Fruit fly (Drosophila melanogaster) whole organism, embryonic: ENCODE results near the gene CG11892.
A peak's percentile ranks its signal among the peaks of the same experiment; 100 is the strongest.

ENCODE experiments used
- Adf1 ChIP-seq: fragments of 200-800 bp; sonication (Bioruptor generic); IDR thresholded peaks from 2 replicates; pipeline ENCODE4 v1.3.6; 2022; ENCODE audit warnings: missing biosample characterization, missing genetic modification characterization
- Asciz ChIP-seq: fragments of 200-800 bp; sonication (Bioruptor generic); optimal IDR thresholded peaks from 2 replicates; lab custom pipeline; 2017; ENCODE audit warnings: missing biosample characterization, mild to moderate bottlenecking, missing genetic modification characterization, missing genetic modification reagents
- CG1024 ChIP-seq: fragments of 200-800 bp; sonication (Bioruptor generic); IDR thresholded peaks from 2 replicates; pipeline ENCODE4 v1.3.6; 2022; ENCODE audit warnings: missing biosample characterization, missing genetic modification characterization
- CG10274 ChIP-seq: fragments of 200-800 bp; sonication (Bioruptor generic); optimal IDR thresholded peaks from 3 replicates; lab custom pipeline; 2017; ENCODE audit warnings: missing biosample characterization, mild to moderate bottlenecking, missing genetic modification characterization
- CG10543 ChIP-seq: fragments of 200-800 bp; sonication (Bioruptor generic); optimal IDR thresholded peaks from 3 replicates; lab custom pipeline; 2017; ENCODE audit warnings: missing biosample characterization, mild to moderate bottlenecking, missing genetic modification characterization, moderate library complexity
- CG10979 ChIP-seq: fragments of 200-800 bp; sonication (Bioruptor generic); optimal IDR thresholded peaks from 2 replicates; lab custom pipeline; 2018; ENCODE audit warnings: missing biosample characterization, mild to moderate bottlenecking, missing genetic modification characterization, moderate library complexity
- CG1233 ChIP-seq: fragments of 200-800 bp; sonication (Bioruptor generic); optimal IDR thresholded peaks from 4 replicates; lab custom pipeline; 2018; ENCODE audit warnings: missing biosample characterization, mild to moderate bottlenecking, missing genetic modification characterization
- CG12391 ChIP-seq: fragments of 200-800 bp; sonication (Bioruptor generic); optimal IDR thresholded peaks from 3 replicates; lab custom pipeline; 2018; ENCODE audit warnings: missing biosample characterization, mild to moderate bottlenecking, missing genetic modification characterization, moderate library complexity
- CG12769 ChIP-seq: fragments of 200-800 bp; sonication (Bioruptor generic); optimal IDR thresholded peaks from 2 replicates; lab custom pipeline; 2019; ENCODE audit warnings: missing biosample characterization, mild to moderate bottlenecking, missing genetic modification characterization, moderate library complexity
- CG13894 ChIP-seq: fragments of 200-800 bp; sonication (Bioruptor generic); optimal IDR thresholded peaks from 3 replicates; lab custom pipeline; 2018; ENCODE audit warnings: missing biosample characterization, mild to moderate bottlenecking, missing genetic modification characterization, moderate library complexity
- CG15073 ChIP-seq: fragments of 200-800 bp; sonication (Bioruptor generic); optimal IDR thresholded peaks from 2 replicates; lab custom pipeline; 2016; ENCODE audit warnings: missing biosample characterization, missing genetic modification characterization
- CG15269 ChIP-seq: fragments of 200-800 bp; sonication (Bioruptor generic); optimal IDR thresholded peaks from 2 replicates; lab custom pipeline; 2018; ENCODE audit warnings: missing biosample characterization, mild to moderate bottlenecking, missing genetic modification characterization, moderate library complexity
- CG16863 ChIP-seq: fragments of 200-800 bp; sonication (Bioruptor generic); optimal IDR thresholded peaks from 3 replicates; lab custom pipeline; 2016; ENCODE audit warnings: missing biosample characterization, missing genetic modification characterization
- CG18262 ChIP-seq: fragments of 200-800 bp; optimal IDR thresholded peaks from 3 replicates; lab custom pipeline; 2019; ENCODE audit warnings: missing biosample characterization, mild to moderate bottlenecking, missing genetic modification characterization, moderate library complexity
- CG18619 ChIP-seq: fragments of 200-800 bp; sonication (Bioruptor generic); optimal IDR thresholded peaks from 3 replicates; lab custom pipeline; 2017; ENCODE audit warnings: missing biosample characterization, mild to moderate bottlenecking, missing genetic modification characterization
- CG5180 ChIP-seq: fragments of 200-800 bp; sonication (Bioruptor generic); optimal IDR thresholded peaks from 3 replicates; lab custom pipeline; 2017; ENCODE audit warnings: missing biosample characterization, missing genetic modification characterization, mild to moderate bottlenecking, moderate library complexity, missing genetic modification reagents
- CG5245 ChIP-seq: fragments of 200-800 bp; sonication (Bioruptor generic); optimal IDR thresholded peaks from 3 replicates; lab custom pipeline; 2016; ENCODE audit warnings: missing biosample characterization, missing genetic modification characterization
- CG6854 ChIP-seq: fragments of 200-800 bp; sonication (Bioruptor generic); optimal IDR thresholded peaks from 3 replicates; lab custom pipeline; 2017; ENCODE audit warnings: missing biosample characterization, mild to moderate bottlenecking, missing genetic modification characterization
- CG7786 ChIP-seq: fragments of 200-800 bp; sonication (Bioruptor generic); optimal IDR thresholded peaks from 2 replicates; lab custom pipeline; 2016; ENCODE audit warnings: missing biosample characterization, missing genetic modification characterization
- CG7928 ChIP-seq: fragments of 200-800 bp; sonication (Bioruptor generic); optimal IDR thresholded peaks from 2 replicates; lab custom pipeline; 2017; ENCODE audit warnings: missing biosample characterization, mild to moderate bottlenecking, missing genetic modification characterization
- Camta ChIP-seq: fragments of 200-800 bp; sonication (Bioruptor generic); optimal IDR thresholded peaks from 2 replicates; lab custom pipeline; 2016; ENCODE audit warnings: missing biosample characterization, missing genetic modification characterization
- D19B ChIP-seq: fragments of 200-800 bp; sonication (Bioruptor generic); optimal IDR thresholded peaks from 2 replicates; lab custom pipeline; 2017; ENCODE audit warnings: missing biosample characterization, mild to moderate bottlenecking, missing genetic modification characterization
- Dip3 ChIP-seq: fragments of 200-800 bp; sonication (Bioruptor generic); optimal IDR thresholded peaks from 3 replicates; lab custom pipeline; 2016; ENCODE audit warnings: missing biosample characterization, missing genetic modification characterization
- Ets97D ChIP-seq: fragments of 200-800 bp; sonication (Bioruptor generic); optimal IDR thresholded peaks from 3 replicates; lab custom pipeline; 2016; ENCODE audit warnings: missing biosample characterization, missing genetic modification characterization
- HLH3B ChIP-seq: fragments of 200-800 bp; sonication (Bioruptor generic); IDR thresholded peaks from 2 replicates; pipeline ENCODE4 v1.3.6; 2022; ENCODE audit warnings: missing biosample characterization, missing genetic modification characterization
- HLH4C ChIP-seq: fragments of 200-800 bp; sonication (Bioruptor generic); IDR thresholded peaks from 3 replicates; pipeline ENCODE4 v1.3.6; 2022; ENCODE audit warnings: missing biosample characterization, missing genetic modification characterization; ENCODE audit not compliant: partially characterized antibody
- Hr51 ChIP-seq, 2 experiments: fragments of 200-800 bp; sonication (Bioruptor generic); optimal IDR thresholded peaks; 2 replicates in 1 of 2; 3 replicates in 1 of 2; lab custom pipeline; 2016 to 2018; ENCODE audit warnings: missing biosample characterization in 2 of 2, missing genetic modification characterization in 2 of 2, mild to moderate bottlenecking in 1 of 2, moderate library complexity in 1 of 2
- Mad ChIP-seq: fragments of 200-800 bp; sonication (Bioruptor generic); optimal IDR thresholded peaks from 2 replicates; lab custom pipeline; 2016; ENCODE audit warnings: missing biosample characterization, missing genetic modification characterization
- Meics ChIP-seq: fragments of 200-800 bp; sonication (Bioruptor generic); optimal IDR thresholded peaks from 2 replicates; lab custom pipeline; 2017; ENCODE audit warnings: missing biosample characterization, mild to moderate bottlenecking, missing genetic modification characterization
- NFAT ChIP-seq: fragments of 200-800 bp; sonication (Bioruptor generic); IDR thresholded peaks from 2 replicates; pipeline ENCODE4 v1.3.6; 2022; ENCODE audit warnings: missing biosample characterization, missing genetic modification characterization
- Oaz ChIP-seq: fragments of 200-800 bp; sonication (Bioruptor generic); IDR thresholded peaks from 2 replicates; pipeline ENCODE4 v1.3.6; 2022; ENCODE audit warnings: missing biosample characterization, missing genetic modification characterization
- Pdp1 ChIP-seq, 2 experiments: fragments of 200-800 bp; sonication (Bioruptor generic); optimal IDR thresholded peaks; 3 replicates each; lab custom pipeline; 2016; ENCODE audit warnings: missing biosample characterization in 2 of 2, missing genetic modification characterization in 2 of 2, mild to moderate bottlenecking in 1 of 2, moderate library complexity in 1 of 2
- Rx ChIP-seq: fragments of 200-800 bp; sonication (Bioruptor generic); IDR thresholded peaks from 2 replicates; pipeline ENCODE4 v1.3.6; 2022; ENCODE audit warnings: missing biosample characterization, missing genetic modification characterization
- Sry-β ChIP-seq: fragments of 200-800 bp; sonication (Bioruptor generic); optimal IDR thresholded peaks from 2 replicates; lab custom pipeline; 2018; ENCODE audit warnings: missing biosample characterization, mild to moderate bottlenecking, missing genetic modification characterization, moderate library complexity
- Taf1 ChIP-seq: fragments of 200-800 bp; sonication (Bioruptor generic); IDR thresholded peaks from 2 replicates; pipeline ENCODE4 v1.3.6; 2022; ENCODE audit warnings: missing biosample characterization, missing genetic modification characterization
- bbx ChIP-seq: fragments of 200-800 bp; sonication (Bioruptor generic); IDR thresholded peaks from 2 replicates; pipeline ENCODE4 v1.3.6; 2022; ENCODE audit warnings: missing biosample characterization, missing genetic modification characterization; ENCODE audit not compliant: partially characterized antibody
- br ChIP-seq: fragments of >200 bp; optimal IDR thresholded peaks from 2 replicates; lab custom pipeline; 2017
- corto ChIP-seq: fragments of 200-800 bp; sonication (Bioruptor generic); optimal IDR thresholded peaks from 2 replicates; lab custom pipeline; 2016; ENCODE audit warnings: missing biosample characterization, mild to moderate bottlenecking, missing genetic modification characterization, moderate library complexity
- crol ChIP-seq: fragments of 200-800 bp; sonication (Bioruptor generic); IDR thresholded peaks from 2 replicates; pipeline ENCODE4 v1.3.6; 2022; ENCODE audit warnings: missing biosample characterization, missing genetic modification characterization
- gro ChIP-seq: fragments of 200-800 bp; sonication (Bioruptor generic); optimal IDR thresholded peaks from 2 replicates; lab custom pipeline; 2016; ENCODE audit warnings: missing biosample characterization, missing genetic modification characterization
- jigr1 ChIP-seq: fragments of 200-800 bp; sonication (Bioruptor generic); IDR thresholded peaks from 3 replicates; pipeline ENCODE4 v1.3.6; 2022; ENCODE audit warnings: missing biosample characterization, missing genetic modification characterization
- knrl ChIP-seq: fragments of 200-800 bp; sonication (Bioruptor generic); IDR thresholded peaks from 3 replicates; pipeline ENCODE4 v1.3.6; 2022; ENCODE audit warnings: missing biosample characterization, missing genetic modification characterization; ENCODE audit not compliant: partially characterized antibody
- lmd ChIP-seq: fragments of 200-800 bp; sonication (Bioruptor generic); IDR thresholded peaks from 2 replicates; pipeline ENCODE4 v1.3.6; 2022; ENCODE audit warnings: missing biosample characterization, missing genetic modification characterization
- mld ChIP-seq: fragments of 200-800 bp; sonication (Bioruptor generic); IDR thresholded peaks from 3 replicates; pipeline ENCODE4 v1.3.6; 2022; ENCODE audit warnings: missing biosample characterization, missing genetic modification characterization; ENCODE audit not compliant: partially characterized antibody
- pan ChIP-seq, 4 experiments: fragments of >200 bp in 3 of 4; fragments of 200-800 bp in 1 of 4; sonication (Bioruptor generic) in 1 of 4; optimal IDR thresholded peaks in 3 of 4; IDR thresholded peaks in 1 of 4; 2 replicates each; pipeline versions ENCODE4 v1.3.6 to Lab custom; 2017 to 2022; ENCODE audit warnings: missing biosample characterization in 2 of 4, missing genetic modification characterization in 2 of 4, mixed read lengths in 1 of 4
- pros ChIP-seq: fragments of 200-800 bp; sonication (Bioruptor generic); optimal IDR thresholded peaks from 3 replicates; lab custom pipeline; 2019; ENCODE audit warnings: missing biosample characterization, mild to moderate bottlenecking, missing genetic modification characterization, moderate library complexity
- sens-2 ChIP-seq: fragments of 200-800 bp; sonication (Bioruptor generic); IDR thresholded peaks from 2 replicates; pipeline ENCODE4 v1.3.6; 2022; ENCODE audit warnings: missing biosample characterization, missing genetic modification characterization
- vvl ChIP-seq: fragments of 200-800 bp; sonication (Bioruptor generic); IDR thresholded peaks from 2 replicates; pipeline ENCODE4 v1.3.6; 2022; ENCODE audit warnings: missing biosample characterization, missing genetic modification characterization
- zfh1 ChIP-seq: fragments of 200-800 bp; sonication (Bioruptor generic); IDR thresholded peaks from 3 replicates; pipeline ENCODE4 v1.3.6; 2022; ENCODE audit warnings: missing biosample characterization, missing genetic modification characterization

The CG11892 gene

DNA sequence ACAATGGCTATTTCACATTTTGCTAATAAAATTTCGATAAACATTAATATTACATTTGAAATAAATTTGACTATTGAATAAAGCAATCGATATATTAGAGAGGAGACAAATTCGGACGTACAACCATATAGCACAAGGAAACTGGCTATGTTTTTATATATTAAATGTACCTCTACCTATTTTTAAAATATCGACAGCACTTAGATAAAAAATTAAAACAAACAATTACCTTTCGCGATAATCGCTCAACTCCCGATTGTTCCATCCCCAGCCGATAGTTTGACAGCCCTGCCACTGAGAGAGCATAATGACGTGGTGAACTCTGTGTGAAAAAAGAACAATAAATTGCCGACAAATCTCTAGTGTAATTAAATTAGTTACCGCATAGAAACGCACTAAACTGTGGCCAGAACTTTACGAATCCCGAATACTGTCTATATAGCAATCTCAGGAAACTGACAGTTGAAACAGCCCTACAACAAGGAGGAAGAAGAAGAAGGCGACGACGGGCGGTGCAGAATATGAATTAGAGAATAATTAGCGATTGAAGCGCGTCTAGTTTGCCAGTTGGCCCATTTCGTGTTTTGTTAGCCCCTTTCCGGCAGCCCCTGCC, 22.6 kb upstream of the CG11892 start, which contains the start of gene CG11857 (continued):
- TF ChIP-seq CG5245 (GFP tag; lab: Kevin White, UChicago): peak; percentile 98
- peak; percentile 98 for TF ChIP-seq CG12769 (tag; lab: Kevin White, UChicago)
- TF ChIP-seq Taf1: peak; percentile 97
- TF ChIP-seq CG15073 (GFP tag; lab: Kevin White, UChicago): peak; percentile 80
- peak; percentile 99 for TF ChIP-seq lmd (GFP tag; lab: Robert Waterston, UW)
- peak; percentile 98 for TF ChIP-seq Mad (GFP tag; lab: Kevin White, UChicago)
- TF ChIP-seq crol (GFP tag; lab: Robert Waterston, UW): peak; percentile 80
- TF ChIP-seq CG13894 (tag; lab: Kevin White, UChicago): peak; percentile 97
- peak; percentile 99 for TF ChIP-seq NFAT
- peak; percentile 88 for TF ChIP-seq CG6854 (GFP tag; lab: Kevin White, UChicago)
- TF ChIP-seq bbx (GFP tag; lab: Robert Waterston, UW): peak; percentile 98
- peak; percentile 89 for TF ChIP-seq Adf1 (GFP tag; lab: Robert Waterston, UW)
- TF ChIP-seq knrl: peak; percentile 100
- TF ChIP-seq Rx (GFP tag; lab: Robert Waterston, UW): peak; percentile 98
- peak; percentile 97 for TF ChIP-seq CG15269 (tag; lab: Kevin White, UChicago)
- peak; percentile 99 for TF ChIP-seq jigr1
- peak; percentile 99 for TF ChIP-seq vvl (GFP tag; lab: Robert Waterston, UW)
- peak; percentile 99 for TF ChIP-seq sens-2 (GFP tag; lab: Robert Waterston, UW)
- TF ChIP-seq gro (GFP tag; lab: Kevin White, UChicago): peak; percentile 98
- peak; percentile 95 for TF ChIP-seq corto (GFP tag; lab: Kevin White, UChicago)
- TF ChIP-seq pros (GFP tag; lab: Kevin White, UChicago): peak; percentile 8
- TF ChIP-seq Pdp1 (GFP tag; optimal IDR thresholded peaks at IDR 0.05; lab: Kevin White, UChicago): peak; percentile 98
- TF ChIP-seq br: no peak
- peak; percentile 96 for TF ChIP-seq Meics (GFP tag; lab: Kevin White, UChicago)
- peak; percentile 81 for TF ChIP-seq CG10274 (GFP tag; lab: Kevin White, UChicago)
- peak; percentile 95 for TF ChIP-seq CG10543
- peak; percentile 98 for TF ChIP-seq CG7928 (GFP tag; lab: Kevin White, UChicago)
- peak; percentile 99 for TF ChIP-seq CG12391 (tag; lab: Kevin White, UChicago)
- TF ChIP-seq D19B (GFP tag; lab: Kevin White, UChicago): peak; percentile 90
- TF ChIP-seq CG18262 (tag; lab: Kevin White, UChicago): peak; percentile 96
- peak; percentile 95 for TF ChIP-seq CG10979 (tag; lab: Kevin White, UChicago)
- TF ChIP-seq mld (GFP tag; lab: Robert Waterston, UW): peak; percentile 98
- peak; percentile 92 for TF ChIP-seq Asciz
- TF ChIP-seq zfh1: peak; percentile 99
- TF ChIP-seq Ets97D (GFP tag; lab: Kevin White, UChicago): peak; percentile 95
- peak; percentile 98 for TF ChIP-seq CG7786 (GFP tag; lab: Kevin White, UChicago)
- TF ChIP-seq Hr51 (GFP tag; optimal IDR thresholded peaks at IDR 0.05; lab: Kevin White, UChicago): peak; percentile 96 to 99
- peak; percentile 78 for TF ChIP-seq Sry-β (GFP tag; lab: Kevin White, UChicago)
- peak; percentile 98 for TF ChIP-seq Camta (GFP tag; lab: Kevin White, UChicago)
- TF ChIP-seq Oaz (GFP tag; lab: Robert Waterston, UW): peak; percentile 98
- TF ChIP-seq CG1024 (GFP tag; lab: Robert Waterston, UW): peak; percentile 95
- TF ChIP-seq HLH3B (GFP tag; lab: Robert Waterston, UW): peak; percentile 98
- peak; percentile 98 for TF ChIP-seq CG1233 (GFP tag; lab: Kevin White, UChicago)
- TF ChIP-seq pan (optimal IDR thresholded peaks at IDR 0.05; lab: Kevin White, UChicago): no peak
- peak in 1 of 2 experiments; percentile 99 for TF ChIP-seq pan (GFP tag; optimal IDR thresholded peaks at IDR 0.05 in 1 of 2, IDR thresholded peaks at IDR 0.05 in 1 of 2)
- TF ChIP-seq HLH4C: peak; percentile 99
- TF ChIP-seq Dip3: peak; percentile 97
- peak; percentile 97 for TF ChIP-seq CG18619 (GFP tag; lab: Kevin White, UChicago)
- peak; percentile 96 for TF ChIP-seq CG16863
- no peak for TF ChIP-seq CG5180 (GFP tag; lab: Kevin White, UChicago)
